Fruit fly (Drosophila melanogaster): ENCODE results near the gene rpk.

The rpk gene

DNA sequence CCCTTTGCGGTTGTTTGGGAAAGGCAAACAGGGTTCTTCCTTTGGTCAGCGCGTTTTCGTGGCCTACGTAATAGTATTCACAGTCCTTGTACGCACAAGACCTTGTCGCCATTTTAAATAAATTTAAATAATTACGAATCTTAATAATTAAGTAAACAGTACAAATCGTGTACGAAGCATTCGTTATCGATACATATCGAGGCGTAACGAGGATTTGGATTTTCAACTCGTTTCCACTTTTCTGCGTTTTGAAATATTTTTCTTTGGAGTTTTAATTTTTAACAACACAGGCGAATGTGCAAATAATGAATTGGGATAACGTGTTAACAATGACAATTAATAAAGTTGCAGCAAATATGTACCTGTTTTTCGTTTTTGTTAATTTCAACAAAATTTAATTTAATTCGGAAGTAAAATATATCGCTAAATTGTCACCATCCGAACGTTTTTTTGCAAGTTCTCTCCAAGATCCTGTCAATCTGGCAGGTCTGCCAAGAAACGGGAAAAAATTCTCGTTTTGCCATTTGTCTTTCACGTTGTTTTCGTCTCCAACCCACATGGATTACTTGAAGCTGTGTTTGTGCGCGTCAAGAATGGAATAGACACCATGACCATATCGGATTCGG is at the start of gene rpk, which contains the start of gene Dlip2:
Gene rpk (plus strand): TSS at position 525 of the 626 bp plus-strand sequence.
Gene Dlip2 (minus strand): TSS at position 199 of the 626 bp plus-strand sequence.
- TF ChIP-seq Optix (GFP tag; IDR thresholded peaks at IDR 0.05) (no peak), CG31388 (GFP tag; optimal IDR thresholded peaks at IDR 0.05) (no peak), gem (tag; optimal IDR thresholded peaks at IDR 0.05) (peak; percentile 24), CG17829 (tag; optimal IDR thresholded peaks at IDR 0.05) (peak; percentile 45), E2f2 (GFP tag; IDR thresholded peaks at IDR 0.05) (peak; percentile 51), CG4854 (GFP tag; optimal IDR thresholded peaks at IDR 0.05) (no peak), Sry-β (GFP tag; optimal IDR thresholded peaks at IDR 0.05) (peak; percentile 62), E2f1 (GFP tag; IDR thresholded peaks at IDR 0.05) (no peak), CG17912 (GFP tag; optimal IDR thresholded peaks at IDR 0.05) (no peak), Hmr (GFP tag; optimal IDR thresholded peaks at IDR 0.05) (no peak), CG15269 (tag; optimal IDR thresholded peaks at IDR 0.05) (no peak), CG11695 (GFP tag; IDR thresholded peaks at IDR 0.05) (no peak), Spps (tag; optimal IDR thresholded peaks at IDR 0.05) (no peak), CG13775 (GFP tag; optimal IDR thresholded peaks at IDR 0.05) (no peak), CG18262 (tag; optimal IDR thresholded peaks at IDR 0.05) (no peak), slou (GFP tag; optimal IDR thresholded peaks at IDR 0.05) (no peak), HLH3B (GFP tag; IDR thresholded peaks at IDR 0.05) (no peak), CG7987 (GFP tag; optimal IDR thresholded peaks at IDR 0.05) (no peak), CG13287 (GFP tag; IDR thresholded peaks at IDR 0.05; ENCODE audit: partially characterized antibody) (peak; percentile 91), Nf-YC (tag; optimal IDR thresholded peaks at IDR 0.05) (no peak), CG1024 (GFP tag; IDR thresholded peaks at IDR 0.05) (no peak), Asciz (GFP tag; optimal IDR thresholded peaks at IDR 0.05) (no peak), CG14860 (GFP tag; IDR thresholded peaks at IDR 0.05; ENCODE audit: partially characterized antibody) (peak; percentile 83), CG14667 (GFP tag; IDR thresholded peaks at IDR 0.05) (no peak), Sin3A (optimal IDR thresholded peaks at IDR 0.05) (peak; percentile 6), CG12659 (GFP tag; optimal IDR thresholded peaks at IDR 0.05) (peak; percentile 12), sisA (GFP tag; IDR thresholded peaks at IDR 0.05) (no peak), CG3163 (GFP tag; optimal IDR thresholded peaks at IDR 0.05) (no peak), zen2 (GFP tag; IDR thresholded peaks at IDR 0.05; ENCODE audit: partially characterized antibody) (peak; percentile 88; the same call in 2 of the 3 replicates), Dll (GFP tag; IDR thresholded peaks at IDR 0.05; ENCODE audit: partially characterized antibody) (peak; percentile 92), ewg (GFP tag; optimal IDR thresholded peaks at IDR 0.05) (no peak), Trl (optimal IDR thresholded peaks at IDR 0.05) (no peak), Trl (GFP tag; optimal IDR thresholded peaks at IDR 0.05) (no peak), tna (GFP tag; IDR thresholded peaks at IDR 0.05; ENCODE audit: partially characterized antibody) (peak; percentile 82), CG33557 (GFP tag; optimal IDR thresholded peaks at IDR 0.05) (no peak), GATAe (GFP tag; conservative IDR thresholded peaks at IDR 0.05) (no peak), kay (GFP tag; optimal IDR thresholded peaks at IDR 0.05) (no peak), pita (GFP tag; optimal IDR thresholded peaks at IDR 0.05) (no peak), NK7.1 (GFP tag; optimal IDR thresholded peaks at IDR 0.05) (no peak), CG10979 (tag; optimal IDR thresholded peaks at IDR 0.05) (no peak), crp (GFP tag; optimal IDR thresholded peaks at IDR 0.05) (no peak), eyg (GFP tag; optimal IDR thresholded peaks at IDR 0.05) (no peak), CG11456 (GFP tag; IDR thresholded peaks at IDR 0.05) (no peak), Doc3 (GFP tag; IDR thresholded peaks at IDR 0.05; ENCODE audit: partially characterized antibody) (peak; percentile 86), slp2 (GFP tag; optimal IDR thresholded peaks at IDR 0.05) (no peak), ERR (GFP tag; optimal IDR thresholded peaks at IDR 0.05) (no peak), CG12744 (GFP tag; optimal IDR thresholded peaks at IDR 0.05) (no peak), Abd-B (GFP tag; optimal IDR thresholded peaks at IDR 0.05) (no peak), CG13424 (tag; optimal IDR thresholded peaks at IDR 0.05) (no peak), scrt (GFP tag; optimal IDR thresholded peaks at IDR 0.05) (no peak)
